Worm (Caenorhabditis elegans) whole organism, young adult: ENCODE data around the gene Y39A1A.21.

Experiments
- atf-7 ChIP-seq: sonication (generic microtip); optimal IDR thresholded peaks from 2 replicates; lab custom pipeline; 2017; ENCODE audit warnings: mild to moderate bottlenecking, missing genetic modification characterization, missing compliant biosample characterization
- him-1 ChIP-seq: sonication (generic microtip); optimal IDR thresholded peaks from 2 replicates; lab custom pipeline; 2016; ENCODE audit warnings: missing genotype, missing genetic modification reagents, missing genetic modification characterization, missing compliant biosample characterization
- hlh-12 ChIP-seq: sonication (generic microtip); optimal IDR thresholded peaks from 2 replicates; lab custom pipeline; 2016; ENCODE audit warnings: missing genetic modification characterization, missing compliant biosample characterization
- zim-3 ChIP-seq: sonication (generic microtip); optimal IDR thresholded peaks from 2 replicates; lab custom pipeline; 2017; ENCODE audit warnings: mild to moderate bottlenecking, missing genetic modification characterization, moderate library complexity, missing compliant biosample characterization
- ztf-3 ChIP-seq: fragments of 200-800 bp; sonication (Bioruptor generic); optimal IDR thresholded peaks from 2 replicates; lab custom pipeline; 2018; ENCODE audit warnings: mild to moderate bottlenecking, missing genetic modification characterization, missing compliant biosample characterization

- TF ChIP-seq zim-3 (no peak), atf-7 (no peak), hlh-12 (no peak), ztf-3 (GFP tag; lab: Kevin White, UChicago) (no peak), him-1 (no peak)
Observed at ce11 chrIII:10716091-10716490, 9.3 kb upstream of the Y39A1A.21 start, which contains the start of gene W09D10.4.
